Worm (Caenorhabditis elegans) whole organism, L3 larva: ENCODE results near the gene C50F4.10.
A peak's percentile ranks its signal among the peaks of the same experiment; 100 is the strongest.

Source experiments
- R02D3.7 ChIP-seq: fragments of 150-350 bp; optimal IDR thresholded peaks from 2 replicates; lab custom pipeline; 2014; ENCODE audit warnings: missing biosample characterization, missing genetic modification characterization
- ZK546.5 ChIP-seq: sonication (generic microtip); optimal IDR thresholded peaks from 2 replicates; lab custom pipeline; 2017; ENCODE audit warnings: missing biosample characterization, missing genetic modification characterization
- aly-2 ChIP-seq: fragments of 150-350 bp; optimal IDR thresholded peaks from 2 replicates; lab custom pipeline; 2014; ENCODE audit warnings: missing biosample characterization, missing genetic modification characterization
- ama-1 ChIP-seq: fragments of 150-350 bp; optimal IDR thresholded peaks from 2 replicates; lab custom pipeline; 2018
- ceh-28 ChIP-seq: fragments of 150-350 bp; optimal IDR thresholded peaks from 2 replicates; lab custom pipeline; 2014; ENCODE audit warnings: missing biosample characterization, missing genetic modification reagents, missing genetic modification characterization
- egl-27 ChIP-seq: sonication (generic microtip); optimal IDR thresholded peaks from 4 replicates; lab custom pipeline; 2017; ENCODE audit warnings: missing biosample characterization, missing genetic modification reagents, missing genetic modification characterization
- egl-5 ChIP-seq: fragments of 150-350 bp; optimal IDR thresholded peaks from 2 replicates; lab custom pipeline; 2017; ENCODE audit warnings: missing biosample characterization, missing genetic modification reagents, missing genetic modification characterization, inconsistent platforms
- elt-1 ChIP-seq: fragments of 150-350 bp; optimal IDR thresholded peaks from 2 replicates; lab custom pipeline; 2014; ENCODE audit warnings: missing biosample characterization, missing genetic modification characterization
- elt-2 ChIP-seq: sonication (generic microtip); optimal IDR thresholded peaks from 2 replicates; lab custom pipeline; 2016; ENCODE audit warnings: missing genetic modification reagents, mild to moderate bottlenecking, missing genetic modification characterization, missing compliant biosample characterization
- elt-3 ChIP-seq, 3 experiments: fragments of 150-350 bp in 1 of 3; sonication (generic microtip) in 2 of 3; optimal IDR thresholded peaks; 2 replicates in 2 of 3; 4 replicates in 1 of 3; lab custom pipeline; 2014 to 2017; ENCODE audit warnings: missing biosample characterization in 3 of 3, missing genetic modification characterization in 3 of 3
- fkh-10 ChIP-seq: sonication (generic microtip); optimal IDR thresholded peaks from 2 replicates; lab custom pipeline; 2017; ENCODE audit warnings: missing biosample characterization, missing genetic modification reagents, missing genetic modification characterization
- fkh-2 ChIP-seq: fragments of 150-350 bp; optimal IDR thresholded peaks from 2 replicates; lab custom pipeline; 2014; ENCODE audit warnings: missing biosample characterization, missing genetic modification reagents, missing genetic modification characterization
- fos-1 ChIP-seq: fragments of 150-350 bp; optimal IDR thresholded peaks from 2 replicates; lab custom pipeline; 2014; ENCODE audit warnings: missing biosample characterization, missing genetic modification characterization
- hmg-11 ChIP-seq: sonication (generic microtip); optimal IDR thresholded peaks from 2 replicates; lab custom pipeline; 2016; ENCODE audit warnings: missing genetic modification characterization, missing compliant biosample characterization
- jun-1 ChIP-seq: fragments of 150-350 bp; optimal IDR thresholded peaks from 2 replicates; lab custom pipeline; 2014; ENCODE audit warnings: missing biosample characterization, missing genetic modification reagents, missing genetic modification characterization
- lsy-12 ChIP-seq: sonication (generic microtip); optimal IDR thresholded peaks from 2 replicates; lab custom pipeline; 2016; ENCODE audit warnings: mild to moderate bottlenecking, missing genetic modification characterization, missing compliant biosample characterization
- mml-1 ChIP-seq: fragments of 150-350 bp; sonication (generic microtip); optimal IDR thresholded peaks from 3 replicates; lab custom pipeline; 2014; ENCODE audit warnings: missing biosample characterization, missing genetic modification characterization
- nfya-1 ChIP-seq: sonication (generic microtip); optimal IDR thresholded peaks from 2 replicates; lab custom pipeline; 2017; ENCODE audit warnings: missing genetic modification characterization, mild to moderate bottlenecking, missing compliant biosample characterization, antibody characterized with exemption, moderate library complexity; ENCODE audit not compliant: insufficient read depth
- nhr-23 ChIP-seq: fragments of 150-350 bp; optimal IDR thresholded peaks from 2 replicates; lab custom pipeline; 2014; ENCODE audit warnings: missing biosample characterization, missing genetic modification reagents, missing genetic modification characterization
- nhr-25 ChIP-seq: sonication (generic microtip); optimal IDR thresholded peaks from 2 replicates; lab custom pipeline; 2017; ENCODE audit warnings: missing biosample characterization, missing genetic modification characterization
- nhr-28 ChIP-seq: fragments of 150-350 bp; optimal IDR thresholded peaks from 2 replicates; lab custom pipeline; 2014; ENCODE audit warnings: missing biosample characterization, missing genetic modification characterization
- nhr-43 ChIP-seq: sonication (generic microtip); optimal IDR thresholded peaks from 2 replicates; lab custom pipeline; 2016; ENCODE audit warnings: mild to moderate bottlenecking, missing genetic modification characterization, missing compliant biosample characterization; ENCODE audit not compliant: poor library complexity, severe bottlenecking
- nhr-67 ChIP-seq: fragments of 150-350 bp; optimal IDR thresholded peaks from 2 replicates; lab custom pipeline; 2014; ENCODE audit warnings: missing biosample characterization, missing genetic modification characterization
- pha-4 ChIP-seq: fragments of 150-350 bp; optimal IDR thresholded peaks from 2 replicates; lab custom pipeline; 2014; ENCODE audit warnings: missing biosample characterization, missing genetic modification reagents, missing genetic modification characterization
- sea-2 ChIP-seq: fragments of 150-350 bp; sonication (generic microtip); optimal IDR thresholded peaks from 4 replicates; lab custom pipeline; 2014; ENCODE audit warnings: missing biosample characterization, missing genetic modification reagents, missing genetic modification characterization
- skn-1 ChIP-seq: fragments of 150-350 bp; optimal IDR thresholded peaks from 2 replicates; lab custom pipeline; 2014; ENCODE audit warnings: missing biosample characterization, missing genetic modification characterization
- unc-39 ChIP-seq: sonication (generic microtip); optimal IDR thresholded peaks from 4 replicates; lab custom pipeline; 2017; ENCODE audit warnings: missing biosample characterization, missing genetic modification characterization
- ztf-11 ChIP-seq: fragments of 150-350 bp; optimal IDR thresholded peaks from 2 replicates; lab custom pipeline; 2014; ENCODE audit warnings: missing biosample characterization, missing genetic modification characterization
- ztf-4 ChIP-seq: fragments of 150-350 bp; optimal IDR thresholded peaks from 2 replicates; lab custom pipeline; 2014; ENCODE audit warnings: missing biosample characterization, missing genetic modification characterization

The C50F4.10 gene

DNA sequence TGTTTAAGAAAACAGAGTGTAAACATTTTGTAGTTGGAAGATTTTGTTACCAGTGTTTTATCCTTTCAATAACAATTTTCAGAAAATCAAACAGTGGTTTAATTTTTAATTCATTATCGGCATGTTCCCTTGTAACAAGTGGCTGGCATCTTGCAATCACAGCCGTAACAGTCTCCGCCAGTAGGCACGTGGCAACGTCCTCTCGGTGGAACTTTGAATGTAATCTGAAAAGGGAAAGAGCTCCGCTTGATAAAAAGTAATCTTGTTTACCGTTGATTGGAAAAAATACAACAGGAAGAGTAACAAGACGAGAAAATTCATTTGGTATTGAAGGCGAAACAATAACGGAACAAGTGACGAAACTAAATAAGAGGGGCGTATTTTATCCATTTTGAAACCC lies 42.0 kb downstream of the C50F4.10 start, which contains the start of gene K06A4.10:
K06A4.10 (minus strand) TSS at position 390 of the 400 bp plus-strand sequence.
- peak; percentile 6 for TF ChIP-seq jun-1 (tag; lab: Kevin White, UChicago)
- peak; percentile 72 for TF ChIP-seq elt-2
- no peak for TF ChIP-seq unc-39 (tag; lab: Kevin White, UChicago)

ce11 chrV:9485508-9485907 lies 45.9 kb downstream of the C50F4.10 start:
- TF ChIP-seq nhr-43 (tag; lab: Kevin White, UChicago) (no peak), egl-5 (no peak), fos-1 (tag; lab: Kevin White, UChicago) (no peak), egl-27 (tag; lab: Kevin White, UChicago) (no peak), lsy-12 (tag; lab: Kevin White, UChicago) (no peak), fkh-2 (tag; lab: Kevin White, UChicago) (no peak), elt-2 (no peak), pha-4 (tag; lab: Kevin White, UChicago) (no peak), nhr-25 (tag; lab: Kevin White, UChicago) (no peak), nhr-67 (no peak), R02D3.7 (tag; lab: Kevin White, UChicago) (no peak), skn-1 (tag; lab: Kevin White, UChicago) (no peak)

DNA sequence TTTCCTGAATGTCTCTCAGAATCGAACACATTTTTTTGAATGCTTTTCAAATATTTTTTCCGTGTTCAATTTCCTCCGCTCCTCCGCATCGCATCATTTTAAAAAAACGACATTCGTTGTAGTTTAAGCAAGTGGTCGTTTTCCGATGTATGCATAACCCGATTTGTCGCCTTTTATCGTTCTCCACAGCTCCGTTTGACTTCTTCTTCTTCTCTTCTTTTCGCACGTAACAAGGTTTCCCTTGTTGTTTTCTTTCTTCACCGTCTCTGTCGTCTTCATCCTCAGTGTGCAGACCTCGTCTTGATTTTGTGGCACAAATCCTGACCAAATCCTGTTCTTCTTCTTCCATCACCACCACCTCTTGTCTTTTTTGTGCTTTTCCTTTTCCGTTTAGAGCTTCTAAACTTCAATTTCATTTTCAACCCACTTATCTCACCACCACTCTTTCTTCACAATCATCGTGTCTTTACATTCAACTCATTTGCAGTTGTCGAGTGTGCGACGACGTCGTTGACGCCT lies 47.6 kb downstream of the C50F4.10 start, which contains the start of gene K06A4.2:
K06A4.2 (plus strand) TSS at position 469 of the 519 bp plus-strand sequence.
- TF ChIP-seq fkh-10 (GFP tag; lab: Kevin White, UChicago) (peak; percentile 86), elt-1 (no peak)

ce11 chrV:9480566-9480965 lies 50.8 kb downstream of the C50F4.10 start, which contains the start of gene K06A4.6:
Gene K06A4.6 (minus strand): TSS chrV:9480666.
- TF ChIP-seq nhr-23, result no peak
- no peak for TF ChIP-seq ztf-4 (tag; lab: Kevin White, UChicago)
- TF ChIP-seq mml-1 (tag; lab: Kevin White, UChicago), result no peak
- no peak for TF ChIP-seq ama-1 (lab: Kevin White, UChicago)
- no peak for TF ChIP-seq nhr-67
- no peak for TF ChIP-seq fkh-10 (GFP tag; lab: Kevin White, UChicago)
- no peak for TF ChIP-seq elt-3 (tag; optimal IDR thresholded peaks at IDR 0.05; lab: Kevin White, UChicago)
- no peak for TF ChIP-seq ZK546.5 (tag; lab: Kevin White, UChicago)
- TF ChIP-seq egl-5, result no peak
- TF ChIP-seq ceh-28 (tag; lab: Kevin White, UChicago), result no peak
- no peak for TF ChIP-seq hmg-11
- no peak for TF ChIP-seq skn-1 (tag; lab: Kevin White, UChicago)
- no peak for TF ChIP-seq aly-2 (tag; lab: Kevin White, UChicago)
- TF ChIP-seq fos-1 (tag; lab: Kevin White, UChicago), result no peak
- no peak for TF ChIP-seq ztf-11 (tag; lab: Kevin White, UChicago)
- TF ChIP-seq nhr-28 (tag; lab: Kevin White, UChicago), result no peak
- TF ChIP-seq nfya-1 (tag; lab: Kevin White, UChicago), result no peak
- no peak for TF ChIP-seq sea-2
- no peak for TF ChIP-seq fkh-2 (tag; lab: Kevin White, UChicago)
